Fruit fly (Drosophila melanogaster) whole organism, wandering third instar larva: ENCODE results near the gene Polr3I.

Experiments used
- CG32264 ChIP-seq: fragments of 200-800 bp; sonication (Bioruptor generic); optimal IDR thresholded peaks from 2 replicates; lab custom pipeline; 2016; ENCODE audit warnings: missing biosample characterization, missing genetic modification characterization
- CG9705 ChIP-seq: fragments of 200-800 bp; sonication (Bioruptor generic); optimal IDR thresholded peaks from 2 replicates; lab custom pipeline; 2018; ENCODE audit warnings: missing biosample characterization, mild to moderate bottlenecking, missing genetic modification characterization
- HLH106 ChIP-seq: fragments of 200-800 bp; optimal IDR thresholded peaks from 3 replicates; lab custom pipeline; 2019; ENCODE audit warnings: missing biosample characterization, mild to moderate bottlenecking, missing genetic modification characterization, moderate library complexity
- Hr78 ChIP-seq: fragments of >200 bp; optimal IDR thresholded peaks from 2 replicates; lab custom pipeline; 2017; ENCODE audit warnings: missing biosample characterization, missing genetic modification characterization
- Mio ChIP-seq: sonication (Bioruptor generic); optimal IDR thresholded peaks from 2 replicates; lab custom pipeline; 2016; ENCODE audit warnings: missing biosample characterization, missing genetic modification characterization
- OdsH ChIP-seq: fragments of 200-800 bp; sonication (Bioruptor generic); optimal IDR thresholded peaks from 2 replicates; lab custom pipeline; 2016; ENCODE audit warnings: missing biosample characterization, mild to moderate bottlenecking, missing genetic modification characterization
- Vsx2 ChIP-seq: fragments of 200-300, 225-300 bp; sonication (Bioruptor generic); optimal IDR thresholded peaks from 2 replicates; lab custom pipeline; 2018; ENCODE audit warnings: missing biosample characterization, missing genetic modification characterization; ENCODE audit not compliant: partially characterized antibody
- h ChIP-seq: fragments of 200-800 bp; sonication (Bioruptor generic); optimal IDR thresholded peaks from 3 replicates; lab custom pipeline; 2016; ENCODE audit warnings: missing biosample characterization, mild to moderate bottlenecking, missing genetic modification characterization
- jim ChIP-seq: fragments of 175-275, 200-325 bp; sonication (Bioruptor generic); optimal IDR thresholded peaks from 2 replicates; lab custom pipeline; 2016; ENCODE audit warnings: missing biosample characterization, mild to moderate bottlenecking, missing genetic modification characterization
- lola ChIP-seq: fragments of >200 bp; optimal IDR thresholded peaks from 2 replicates; lab custom pipeline; 2017; ENCODE audit warnings: missing biosample characterization, missing genetic modification characterization
- psq ChIP-seq: fragments of 200-800 bp; sonication (Bioruptor generic); optimal IDR thresholded peaks from 3 replicates; lab custom pipeline; 2017; ENCODE audit warnings: missing biosample characterization, mild to moderate bottlenecking, missing genetic modification characterization, moderate library complexity
- rgr ChIP-seq: fragments of 200-800 bp; sonication (Bioruptor generic); optimal IDR thresholded peaks from 3 replicates; lab custom pipeline; 2016; ENCODE audit warnings: missing biosample characterization, mild to moderate bottlenecking, missing genetic modification characterization
- usp ChIP-seq: fragments of >200 bp; optimal IDR thresholded peaks from 2 replicates; lab custom pipeline; 2017; ENCODE audit warnings: missing biosample characterization, missing genetic modification characterization

- TF ChIP-seq h (no peak), Hr78 (GFP tag; lab: Kevin White, UChicago) (no peak), CG32264 (GFP tag; lab: Kevin White, UChicago) (no peak), rgr (GFP tag; lab: Kevin White, UChicago) (no peak), psq (GFP tag; lab: Kevin White, UChicago) (no peak), CG9705 (GFP tag; lab: Kevin White, UChicago) (no peak), OdsH (GFP tag; lab: Kevin White, UChicago) (no peak), usp (GFP tag; lab: Kevin White, UChicago) (no peak), Mio (GFP tag; lab: Kevin White, UChicago) (no peak), jim (GFP tag; lab: Kevin White, UChicago) (no peak), HLH106 (tag; lab: Kevin White, UChicago) (no peak), lola (no peak), Vsx2 (no peak)
These were observed 38.2 kb downstream of the Polr3I start for dm6 chrX:16922626-16923025.
